Fruit fly (Drosophila melanogaster): ENCODE data around the gene Tim9b.
A peak's percentile ranks its signal among the peaks of the same experiment; 100 is the strongest.

DNA sequence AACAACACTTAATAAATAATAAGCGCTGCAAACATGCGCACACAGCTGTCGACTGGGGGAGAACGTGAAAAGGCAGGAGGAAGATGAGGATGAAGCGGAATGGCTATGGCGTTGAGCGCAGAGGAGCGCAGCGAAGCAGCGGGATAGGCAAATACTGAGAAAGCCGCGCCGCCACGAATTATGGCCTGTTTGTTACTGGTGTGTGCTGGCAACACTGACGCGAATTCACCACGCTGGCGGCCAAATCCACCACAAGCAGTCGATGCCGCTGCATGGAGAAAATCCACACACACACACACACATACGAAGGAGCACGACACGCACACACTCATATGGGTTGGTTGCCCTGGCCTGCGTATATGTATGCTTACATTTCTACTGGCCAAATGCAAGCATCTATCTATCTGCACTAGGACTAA is 18.7 kb upstream of the Tim9b start:
- no peak for TF ChIP-seq psq (optimal IDR thresholded peaks at IDR 0.05)
- no peak for TF ChIP-seq pan (optimal IDR thresholded peaks at IDR 0.05)
- no peak for TF ChIP-seq EcR (GFP tag; optimal IDR thresholded peaks at IDR 0.05)
- peak; percentile 8 for TF ChIP-seq Dll (optimal IDR thresholded peaks at IDR 0.05)

Data from whole organism.